Worm (Caenorhabditis elegans): ENCODE data around the gene H03G16.1.

DNA sequence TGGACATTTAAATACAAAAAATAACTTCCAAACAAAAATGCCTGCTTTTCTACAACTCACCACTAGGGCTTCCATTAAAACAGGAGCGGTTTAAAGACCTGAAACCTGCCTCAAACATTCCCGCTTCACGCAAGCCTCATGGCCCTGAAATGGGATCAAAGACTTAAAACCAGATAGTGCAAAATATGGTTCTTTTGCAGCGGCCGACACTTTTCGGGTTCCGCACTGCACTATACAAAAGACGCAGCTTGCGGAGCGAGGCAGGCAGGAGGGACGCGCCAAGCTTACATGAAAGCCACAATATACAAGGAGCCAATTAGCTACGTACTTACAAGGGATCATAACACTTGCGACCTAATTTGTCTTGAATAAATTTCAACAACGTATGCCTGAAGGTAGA is 19.8 kb downstream of the H03G16.1 start:
- TF ChIP-seq flt-1 (GFP tag; IDR thresholded peaks at IDR 0.05) (no peak), ref-1 (GFP tag; conservative IDR thresholded peaks at IDR 0.05) (no peak), T22C8.4 (GFP tag; IDR thresholded peaks at IDR 0.05) (no peak)

Data from whole organism, midembryonic.